Worm (Caenorhabditis elegans): ENCODE measurements around the gene R02F11.3.

ce11 chrV:4787836-4788235 lies 17.9 kb downstream of the R02F11.3 start:
- no peak for TF ChIP-seq arid-1 (GFP tag; conservative IDR thresholded peaks at IDR 0.05)
- no peak for TF ChIP-seq ztf-11 (tag; optimal IDR thresholded peaks at IDR 0.05)
- no peak for TF ChIP-seq daf-16 (GFP tag; optimal IDR thresholded peaks at IDR 0.05)
- no peak for TF ChIP-seq daf-16 (tag; optimal IDR thresholded peaks at IDR 0.05)
- no peak for TF ChIP-seq F26F4.8 (GFP tag; conservative IDR thresholded peaks at IDR 0.05)
- no peak for TF ChIP-seq nhr-48 (tag; optimal IDR thresholded peaks at IDR 0.05)
- TF ChIP-seq snpc-1.2 (GFP tag; IDR thresholded peaks at IDR 0.05): no peak
